Worm (Caenorhabditis elegans) whole organism, early embryonic: ENCODE data around the gene R01H2.2.

ENCODE experiments used
- B0310.2 ChIP-seq: sonication (generic microtip); optimal IDR thresholded peaks from 2 replicates; lab custom pipeline; 2016; ENCODE audit warnings: mild to moderate bottlenecking, missing genetic modification characterization, missing compliant biosample characterization
- F13C5.2 ChIP-seq: sonication (generic microtip); optimal IDR thresholded peaks from 2 replicates; lab custom pipeline; 2017; ENCODE audit warnings: mild to moderate bottlenecking, missing genetic modification characterization, inconsistent platforms, missing compliant biosample characterization
- ama-1 ChIP-seq: fragments of 150-350 bp; optimal IDR thresholded peaks from 2 replicates; lab custom pipeline; 2014
- ceh-13 ChIP-seq: fragments of 200-800 bp; sonication (Bioruptor generic); optimal IDR thresholded peaks from 2 replicates; lab custom pipeline; 2018; ENCODE audit warnings: mild to moderate bottlenecking, missing genetic modification characterization, missing compliant biosample characterization
- ceh-36 ChIP-seq: sonication (generic microtip); optimal IDR thresholded peaks from 2 replicates; lab custom pipeline; 2016; ENCODE audit warnings: missing genetic modification characterization, inconsistent platforms, missing compliant biosample characterization
- flt-1 ChIP-seq: fragments of 200-800 bp; sonication (Bioruptor generic); IDR thresholded peaks from 2 replicates; pipeline ENCODE4 v1.3.6; 2022; ENCODE audit warnings: missing genetic modification characterization, missing compliant biosample characterization
- hmg-4 ChIP-seq: fragments of 200-800 bp; sonication (Bioruptor generic); optimal IDR thresholded peaks from 2 replicates; lab custom pipeline; 2018; ENCODE audit warnings: mild to moderate bottlenecking, missing genetic modification characterization, missing compliant biosample characterization
- scrt-1 ChIP-seq: fragments of 200-800 bp; sonication (Bioruptor generic); IDR thresholded peaks from 2 replicates; pipeline ENCODE4 v1.3.6; 2022; ENCODE audit warnings: missing genetic modification characterization, missing compliant biosample characterization

DNA sequence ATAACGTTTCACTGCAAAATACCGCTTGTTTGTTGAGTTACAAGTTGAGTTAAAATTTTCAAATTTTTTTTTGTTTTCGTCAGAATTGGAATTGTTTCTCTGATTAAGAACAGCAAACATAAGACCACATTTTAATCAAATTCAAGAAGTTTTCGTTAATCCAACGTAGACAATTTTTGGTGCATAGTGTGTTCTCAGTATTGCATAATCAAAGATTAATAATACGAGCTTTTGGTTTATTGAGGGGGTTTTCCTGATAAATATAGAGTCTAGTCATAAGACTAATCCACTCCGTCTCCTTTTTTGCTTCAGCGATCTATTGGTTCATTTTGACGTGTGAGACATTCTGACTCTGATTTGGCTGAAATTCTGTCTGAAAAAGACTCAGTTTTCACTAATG, 38.8 kb downstream of the R01H2.2 start, which contains the start of gene nhr-9:
- TF ChIP-seq flt-1 (GFP tag; lab: Robert Waterston, UW) (no peak), scrt-1 (no peak), ama-1 (lab: Kevin White, UChicago) (no peak), F13C5.2 (tag; lab: Kevin White, UChicago) (no peak), ceh-13 (GFP tag; lab: Kevin White, UChicago) (no peak), B0310.2 (tag; lab: Kevin White, UChicago) (no peak), ceh-36 (tag; lab: Kevin White, UChicago) (no peak), hmg-4 (GFP tag; lab: Kevin White, UChicago) (no peak)
